Fruit fly (Drosophila melanogaster): Measurements from ENCODE around the gene Hrb27C.

Hrb27C gene

dm6 chr2L:6916345-6916744 lies 4.2 kb upstream of the Hrb27C start, which contains the start of gene CG32829:
Gene CG32829, minus strand, starts transcription at chr2L:6916445.
- TF ChIP-seq Mnt (GFP tag; optimal IDR thresholded peaks at IDR 0.05) (no peak), CG12768 (GFP tag; optimal IDR thresholded peaks at IDR 0.05) (no peak), CG11617 (GFP tag; optimal IDR thresholded peaks at IDR 0.05) (no peak), cic (GFP tag; optimal IDR thresholded peaks at IDR 0.05) (no peak), Crg-1 (GFP tag; optimal IDR thresholded peaks at IDR 0.05) (no peak), tj (GFP tag; optimal IDR thresholded peaks at IDR 0.05) (no peak), ovo (GFP tag; optimal IDR thresholded peaks at IDR 0.05) (no peak), CG33017 (tag; optimal IDR thresholded peaks at IDR 0.05) (no peak), cnc (optimal IDR thresholded peaks at IDR 0.05) (no peak), bab1 (GFP tag; optimal IDR thresholded peaks at IDR 0.05) (no peak), CG14711 (tag; optimal IDR thresholded peaks at IDR 0.05) (no peak), kay (GFP tag; ENCODE audit: borderline replicate concordance) (no peak), CG7101 (tag; optimal IDR thresholded peaks at IDR 0.05) (no peak), pad (GFP tag; optimal IDR thresholded peaks at IDR 0.05) (no peak), CG5204 (GFP tag; optimal IDR thresholded peaks at IDR 0.05) (no peak)

DNA sequence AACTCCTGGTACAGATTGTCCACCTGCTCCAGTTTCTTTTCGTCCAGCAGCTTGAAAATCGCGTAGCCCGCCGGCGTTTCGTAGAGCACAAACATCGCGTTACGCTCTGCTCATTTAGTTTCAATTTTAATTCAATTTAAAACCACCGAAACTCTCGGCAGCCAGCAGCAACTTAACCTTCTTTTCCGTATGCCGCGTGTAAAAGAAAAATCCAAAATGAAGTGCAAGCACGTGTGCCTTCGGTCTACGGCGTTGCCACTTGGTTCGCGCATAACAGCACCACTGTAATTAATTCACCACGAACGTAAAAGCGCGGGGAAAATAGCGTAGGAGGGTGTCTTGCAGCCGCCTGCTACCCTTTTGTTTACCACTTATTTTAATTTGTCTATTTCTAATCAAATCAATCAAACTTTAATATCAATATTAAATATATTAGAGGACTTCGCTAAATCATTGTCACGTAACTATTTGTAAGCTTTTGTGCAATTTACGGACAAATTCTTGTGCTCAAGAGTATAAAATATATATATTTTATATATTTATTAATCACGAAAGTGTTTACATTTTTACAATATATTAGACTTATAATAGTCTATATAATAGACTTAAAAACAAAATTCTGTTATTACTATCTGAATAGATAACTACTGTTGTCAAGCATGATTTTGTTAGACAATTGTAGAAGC lies 1.8 kb upstream of the Hrb27C start, which contains the start of gene nop5:
Gene nop5, minus strand, starts transcription at position 227 of the 686 bp plus-strand sequence.
- TF ChIP-seq CG14711 (tag; optimal IDR thresholded peaks at IDR 0.05) (peak; percentile 46), pad (GFP tag; optimal IDR thresholded peaks at IDR 0.05) (peak; percentile 78), bab1 (GFP tag; optimal IDR thresholded peaks at IDR 0.05) (peak; percentile 13), Hr96 (GFP tag; optimal IDR thresholded peaks at IDR 0.05) (no peak), CG11617 (GFP tag; optimal IDR thresholded peaks at IDR 0.05) (peak; percentile 84), toe (GFP tag; optimal IDR thresholded peaks at IDR 0.05) (no peak), tj (GFP tag; optimal IDR thresholded peaks at IDR 0.05) (peak; percentile 56), Clk (GFP tag; optimal IDR thresholded peaks at IDR 0.05) (peak; percentile 6), cnc (optimal IDR thresholded peaks at IDR 0.05) (no peak), ovo (GFP tag; optimal IDR thresholded peaks at IDR 0.05) (no peak), CG5204 (GFP tag; optimal IDR thresholded peaks at IDR 0.05) (no peak), Mnt (GFP tag; optimal IDR thresholded peaks at IDR 0.05) (peak; percentile 99), CG33017 (tag; optimal IDR thresholded peaks at IDR 0.05) (peak; percentile 54), CG12768 (GFP tag; optimal IDR thresholded peaks at IDR 0.05) (peak; percentile 77), Crg-1 (GFP tag; optimal IDR thresholded peaks at IDR 0.05) (peak; percentile 58), CG1620 (GFP tag; optimal IDR thresholded peaks at IDR 0.05) (no peak), CG7101 (tag; optimal IDR thresholded peaks at IDR 0.05) (peak; percentile 66), cic (GFP tag; optimal IDR thresholded peaks at IDR 0.05) (peak; percentile 56), CG7045 (GFP tag; optimal IDR thresholded peaks at IDR 0.05) (peak; percentile 79), kay (GFP tag; ENCODE audit: borderline replicate concordance) (no peak)

DNA sequence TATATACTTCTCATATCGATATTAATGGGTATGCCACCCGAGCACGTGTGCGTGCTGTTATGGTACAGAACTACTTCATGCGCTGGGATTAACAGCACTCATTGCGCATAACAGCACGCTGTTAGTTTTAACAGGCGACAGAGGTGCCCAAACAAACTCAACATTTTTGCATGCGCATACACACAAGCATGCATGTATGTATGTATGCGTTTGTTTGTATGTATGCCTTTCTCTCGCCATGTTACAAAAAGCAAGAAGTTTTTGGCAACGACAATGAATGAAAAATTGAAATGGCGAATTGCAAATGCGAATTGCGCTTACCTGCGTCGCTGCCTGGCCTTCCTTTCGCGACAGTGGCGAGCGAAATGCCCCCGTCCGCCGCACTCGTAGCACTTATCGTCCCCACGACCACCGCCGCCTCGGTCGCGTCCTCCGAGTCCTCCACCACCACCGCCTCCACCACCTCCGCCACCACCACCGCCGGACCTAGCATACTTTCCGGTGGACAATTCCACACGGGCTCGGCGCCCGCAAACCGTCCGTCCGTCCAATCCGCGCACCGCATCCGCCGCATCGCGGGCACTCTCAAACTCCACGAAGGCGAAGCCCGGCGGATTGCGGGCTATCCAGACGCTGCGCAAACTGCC lies 1.2 kb upstream of the Hrb27C start:
- TF ChIP-seq CG11617 (GFP tag; optimal IDR thresholded peaks at IDR 0.05) (peak; percentile 42), CG14711 (tag; optimal IDR thresholded peaks at IDR 0.05) (no peak), CG7045 (GFP tag; optimal IDR thresholded peaks at IDR 0.05) (peak; percentile 35), Mnt (GFP tag; optimal IDR thresholded peaks at IDR 0.05) (peak; percentile 96)

dm6 chr2L:6919850-6920660 lies 449 bp upstream of the Hrb27C start, which contains the start of gene x16:
Gene x16, minus strand, starts transcription at chr2L:6920210.
- no peak for TF ChIP-seq CG12768 (GFP tag; optimal IDR thresholded peaks at IDR 0.05)
- TF ChIP-seq Clk (GFP tag; optimal IDR thresholded peaks at IDR 0.05), result no peak
- TF ChIP-seq cnc (optimal IDR thresholded peaks at IDR 0.05), result no peak
- no peak for TF ChIP-seq Hr96 (GFP tag; optimal IDR thresholded peaks at IDR 0.05)
- TF ChIP-seq kay (GFP tag; ENCODE audit: borderline replicate concordance), result no peak
- TF ChIP-seq tj (GFP tag; optimal IDR thresholded peaks at IDR 0.05), result no peak
- no peak for TF ChIP-seq Crg-1 (GFP tag; optimal IDR thresholded peaks at IDR 0.05)
- TF ChIP-seq cic (GFP tag; optimal IDR thresholded peaks at IDR 0.05), result no peak
- no peak for TF ChIP-seq bab1 (GFP tag; optimal IDR thresholded peaks at IDR 0.05)
- TF ChIP-seq CG5204 (GFP tag; optimal IDR thresholded peaks at IDR 0.05), result no peak
- no peak for TF ChIP-seq CG7101 (tag; optimal IDR thresholded peaks at IDR 0.05)
- no peak for TF ChIP-seq CG11617 (GFP tag; optimal IDR thresholded peaks at IDR 0.05)
- TF ChIP-seq ovo (GFP tag; optimal IDR thresholded peaks at IDR 0.05), result no peak
- no peak for TF ChIP-seq CG33017 (tag; optimal IDR thresholded peaks at IDR 0.05)
- TF ChIP-seq Mnt (GFP tag; optimal IDR thresholded peaks at IDR 0.05), result no peak
- TF ChIP-seq toe (GFP tag; optimal IDR thresholded peaks at IDR 0.05), result no peak
- TF ChIP-seq CG7045 (GFP tag; optimal IDR thresholded peaks at IDR 0.05), result no peak
- TF ChIP-seq CG14711 (tag; optimal IDR thresholded peaks at IDR 0.05), result no peak
- TF ChIP-seq CG1620 (GFP tag; optimal IDR thresholded peaks at IDR 0.05), result no peak
- no peak for TF ChIP-seq pad (GFP tag; optimal IDR thresholded peaks at IDR 0.05)

DNA sequence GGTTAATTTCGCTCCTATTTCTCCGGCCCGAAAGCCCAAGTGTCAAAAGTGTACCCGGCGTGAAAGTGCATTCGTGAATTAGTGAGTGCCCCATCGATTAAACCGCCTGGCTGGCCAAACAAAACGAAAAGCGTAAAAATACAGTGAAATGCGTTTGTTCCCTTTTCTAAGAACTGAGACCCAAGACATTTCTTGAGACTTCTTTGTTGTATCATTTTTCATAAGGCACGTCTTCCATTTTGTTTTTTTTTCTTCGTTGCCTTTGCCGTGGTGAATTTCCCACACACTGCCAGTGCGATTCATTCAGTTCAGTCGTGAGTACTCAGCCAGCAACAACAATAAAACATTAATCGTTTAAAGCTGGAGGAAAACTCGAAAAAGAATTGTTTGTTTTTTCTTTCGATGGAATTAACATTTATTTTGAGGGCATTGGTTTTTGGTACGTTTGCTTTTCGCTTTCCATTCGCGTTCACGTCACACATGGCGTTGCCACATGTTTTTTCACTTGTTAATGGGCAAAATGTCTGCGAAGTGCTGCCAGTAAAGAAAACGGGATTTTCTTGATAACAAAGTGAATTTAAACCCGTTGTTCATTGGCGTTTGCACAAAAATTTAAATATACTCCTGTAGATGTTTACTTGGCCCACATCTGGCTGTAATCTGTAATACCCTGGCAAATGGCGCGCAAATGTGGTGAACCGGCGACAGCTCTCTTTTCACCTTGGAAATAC lies 1.0 kb downstream of the Hrb27C start:
- TF ChIP-seq Mnt (GFP tag; optimal IDR thresholded peaks at IDR 0.05) (no peak), CG11617 (GFP tag; optimal IDR thresholded peaks at IDR 0.05) (no peak), bab1 (GFP tag; optimal IDR thresholded peaks at IDR 0.05) (no peak), CG5204 (GFP tag; optimal IDR thresholded peaks at IDR 0.05) (no peak), Hr96 (GFP tag; optimal IDR thresholded peaks at IDR 0.05) (no peak), pad (GFP tag; optimal IDR thresholded peaks at IDR 0.05) (no peak), cic (GFP tag; optimal IDR thresholded peaks at IDR 0.05) (no peak), Clk (GFP tag; optimal IDR thresholded peaks at IDR 0.05) (no peak), Crg-1 (GFP tag; optimal IDR thresholded peaks at IDR 0.05) (no peak), CG7045 (GFP tag; optimal IDR thresholded peaks at IDR 0.05) (no peak), toe (GFP tag; optimal IDR thresholded peaks at IDR 0.05) (no peak), CG1620 (GFP tag; optimal IDR thresholded peaks at IDR 0.05) (no peak), kay (GFP tag; ENCODE audit: borderline replicate concordance) (no peak)
